Fruit fly (Drosophila melanogaster): ENCODE measurements around the gene Parg.

Parg gene

dm6 chrX:3673710-3674344 lies 2.5 kb upstream of the Parg start:
- peak; percentile 44 for TF ChIP-seq Snoo (tag; optimal IDR thresholded peaks at IDR 0.05)
- peak; percentile 89 for TF ChIP-seq CG4496 (GFP tag; IDR thresholded peaks at IDR 0.05)
- TF ChIP-seq CG17806 (tag; optimal IDR thresholded peaks at IDR 0.05), result peak; percentile 77
- peak; percentile 75 for TF ChIP-seq CG34367 (tag; optimal IDR thresholded peaks at IDR 0.05)
- TF ChIP-seq CG14655 (GFP tag; optimal IDR thresholded peaks at IDR 0.05), result peak; percentile 77
- peak; percentile 86 for TF ChIP-seq Ets98B (GFP tag; IDR thresholded peaks at IDR 0.05)
- peak; percentile 78 for TF ChIP-seq CG8159 (tag; optimal IDR thresholded peaks at IDR 0.05)
- peak; percentile 78 for TF ChIP-seq Pif1A (GFP tag; optimal IDR thresholded peaks at IDR 0.05)
- peak; percentile 93 for TF ChIP-seq EcR (GFP tag; optimal IDR thresholded peaks at IDR 0.05)
- TF ChIP-seq fd96Ca (GFP tag; IDR thresholded peaks at IDR 0.05), result peak; percentile 83; the same call in 2 of the 3 replicates
- TF ChIP-seq CG12605 (GFP tag; IDR thresholded peaks at IDR 0.05), result peak; percentile 75
- peak; percentile 76 for TF ChIP-seq CG15710 (tag; optimal IDR thresholded peaks at IDR 0.05)
- peak; percentile 45 for TF ChIP-seq CG13204 (GFP tag; optimal IDR thresholded peaks at IDR 0.05)
- TF ChIP-seq CG9948 (tag; optimal IDR thresholded peaks at IDR 0.05), result peak; percentile 65
- TF ChIP-seq Pif1B (GFP tag; optimal IDR thresholded peaks at IDR 0.05), result peak; percentile 82
- TF ChIP-seq CG10348 (GFP tag; IDR thresholded peaks at IDR 0.05), result 0 out of 2 replicates have a peak, but pooled peaks have one; percentile 32
- no peak for TF ChIP-seq D1 (tag; optimal IDR thresholded peaks at IDR 0.05)
- TF ChIP-seq CG8301 (tag; optimal IDR thresholded peaks at IDR 0.05), result peak; percentile 69
- TF ChIP-seq rn (GFP tag; IDR thresholded peaks at IDR 0.05), result peak; percentile 56; the same call in 1 of the 2 replicates
- TF ChIP-seq CG32121 (GFP tag; IDR thresholded peaks at IDR 0.05), result peak; percentile 82
- TF ChIP-seq gl (tag; optimal IDR thresholded peaks at IDR 0.05), result peak; percentile 58

- TF ChIP-seq CG32121 (GFP tag; IDR thresholded peaks at IDR 0.05), result peak; percentile 71
- 0 out of 2 replicates have a peak, but pooled peaks have one; percentile 13 for TF ChIP-seq rn (GFP tag; IDR thresholded peaks at IDR 0.05)
- peak; percentile 81 for TF ChIP-seq fd96Ca (GFP tag; IDR thresholded peaks at IDR 0.05)
- peak; percentile 37 for TF ChIP-seq Pif1B (GFP tag; optimal IDR thresholded peaks at IDR 0.05)
- TF ChIP-seq CG17806 (tag; optimal IDR thresholded peaks at IDR 0.05), result no peak
- no peak for TF ChIP-seq CG8159 (tag; optimal IDR thresholded peaks at IDR 0.05)
- TF ChIP-seq EcR (GFP tag; optimal IDR thresholded peaks at IDR 0.05), result peak; percentile 82
- TF ChIP-seq CG34367 (tag; optimal IDR thresholded peaks at IDR 0.05), result peak; percentile 31
- TF ChIP-seq CG9948 (tag; optimal IDR thresholded peaks at IDR 0.05), result no peak
- TF ChIP-seq Ets98B (GFP tag; IDR thresholded peaks at IDR 0.05), result peak; percentile 71
- TF ChIP-seq Pif1A (GFP tag; optimal IDR thresholded peaks at IDR 0.05), result peak; percentile 17
- peak; percentile 61 for TF ChIP-seq CG13204 (GFP tag; optimal IDR thresholded peaks at IDR 0.05)
- TF ChIP-seq gl (tag; optimal IDR thresholded peaks at IDR 0.05), result peak; percentile 78
- TF ChIP-seq CG10348 (GFP tag; IDR thresholded peaks at IDR 0.05), result no peak
- TF ChIP-seq CG12605 (GFP tag; IDR thresholded peaks at IDR 0.05), result peak; percentile 80
- no peak for TF ChIP-seq D1 (tag; optimal IDR thresholded peaks at IDR 0.05)
- peak; percentile 19 for TF ChIP-seq CG15710 (tag; optimal IDR thresholded peaks at IDR 0.05)
- no peak for TF ChIP-seq CG8301 (tag; optimal IDR thresholded peaks at IDR 0.05)
- peak; percentile 80 for TF ChIP-seq CG4496 (GFP tag; IDR thresholded peaks at IDR 0.05)
- TF ChIP-seq CG14655 (GFP tag; optimal IDR thresholded peaks at IDR 0.05), result no peak
- TF ChIP-seq Snoo (tag; optimal IDR thresholded peaks at IDR 0.05), result no peak
Observed at dm6 chrX:3672095-3672995, 1.0 kb upstream of the Parg start.

- no peak for TF ChIP-seq rn (GFP tag; IDR thresholded peaks at IDR 0.05)
- TF ChIP-seq CG4496 (GFP tag; IDR thresholded peaks at IDR 0.05), result peak; percentile 54; the same call in 1 of the 3 replicates
- TF ChIP-seq CG8159 (tag; optimal IDR thresholded peaks at IDR 0.05), result peak; percentile 23
- TF ChIP-seq CG32121 (GFP tag; IDR thresholded peaks at IDR 0.05), result 0 out of 2 replicates have a peak, but pooled peaks have one; percentile 39
Observed at dm6 chrX:3667199-3667671, 4.1 kb downstream of the Parg start, which contains the start of gene Ilp7. Gene Ilp7 (plus strand): TSS chrX:3667621.

Measured in whole organism, pupa.